Fruit fly (Drosophila melanogaster) whole organism, embryonic: ENCODE measurements around the gene CG14302.

ENCODE experiments used
- Aef1 ChIP-seq: fragments of 200-800 bp; sonication (Bioruptor generic); IDR thresholded peaks from 3 replicates; pipeline ENCODE4 v1.3.6; 2022; ENCODE audit warnings: missing biosample characterization, missing genetic modification characterization
- B-H2 ChIP-seq: fragments of 200-800 bp; sonication (Bioruptor generic); optimal IDR thresholded peaks from 2 replicates; lab custom pipeline; 2018; ENCODE audit warnings: missing biosample characterization, mild to moderate bottlenecking, missing genetic modification characterization
- BEAF-32 ChIP-seq: fragments of 200-800 bp; sonication (Bioruptor generic); optimal IDR thresholded peaks from 3 replicates; lab custom pipeline; 2017; ENCODE audit warnings: missing biosample characterization, missing genetic modification characterization, mild to moderate bottlenecking, moderate library complexity, missing genetic modification reagents
- CG11247 ChIP-seq: fragments of 200-800 bp; sonication (Bioruptor generic); IDR thresholded peaks from 2 replicates; pipeline ENCODE4 v1.3.6; 2022; ENCODE audit warnings: missing biosample characterization, missing genetic modification characterization
- CG11398 ChIP-seq: fragments of 200-800 bp; sonication (Bioruptor generic); optimal IDR thresholded peaks from 2 replicates; lab custom pipeline; 2016; ENCODE audit warnings: missing biosample characterization, missing genetic modification characterization
- CG12219 ChIP-seq: fragments of 200-800 bp; sonication (Bioruptor generic); optimal IDR thresholded peaks from 3 replicates; lab custom pipeline; 2018; ENCODE audit warnings: missing biosample characterization, mild to moderate bottlenecking, missing genetic modification characterization
- CG13296 ChIP-seq: fragments of 200-800 bp; sonication (Bioruptor generic); optimal IDR thresholded peaks from 3 replicates; lab custom pipeline; 2018; ENCODE audit warnings: missing biosample characterization, mild to moderate bottlenecking, missing genetic modification characterization
- CG1602 ChIP-seq: fragments of 200-800 bp; sonication (Bioruptor generic); optimal IDR thresholded peaks from 3 replicates; lab custom pipeline; 2016; ENCODE audit warnings: missing biosample characterization, missing genetic modification characterization
- CG17612 ChIP-seq: fragments of 200-800 bp; sonication (Bioruptor generic); IDR thresholded peaks from 2 replicates; pipeline ENCODE4 v1.3.6; 2022; ENCODE audit warnings: missing biosample characterization, missing genetic modification characterization
- CG30403 ChIP-seq: fragments of 200-800 bp; sonication (Bioruptor generic); optimal IDR thresholded peaks from 3 replicates; lab custom pipeline; 2016; ENCODE audit warnings: missing biosample characterization, missing genetic modification characterization
- CG4424 ChIP-seq: fragments of 200-800 bp; sonication (Bioruptor generic); optimal IDR thresholded peaks from 3 replicates; lab custom pipeline; 2016; ENCODE audit warnings: missing biosample characterization, missing genetic modification characterization
- CG8089 ChIP-seq: fragments of 200-800 bp; sonication (Bioruptor generic); optimal IDR thresholded peaks from 3 replicates; lab custom pipeline; 2016; ENCODE audit warnings: missing biosample characterization, missing genetic modification characterization
- CG8359 ChIP-seq: fragments of 200-800 bp; sonication (Bioruptor generic); optimal IDR thresholded peaks from 2 replicates; lab custom pipeline; 2017; ENCODE audit warnings: missing biosample characterization, mild to moderate bottlenecking, missing genetic modification characterization, borderline replicate concordance
- CG8388 ChIP-seq: fragments of 200-800 bp; sonication (Bioruptor generic); optimal IDR thresholded peaks from 2 replicates; lab custom pipeline; 2019; ENCODE audit warnings: missing biosample characterization, mild to moderate bottlenecking, missing genetic modification characterization, moderate library complexity
- CG9727 ChIP-seq: fragments of 200-800 bp; sonication (Bioruptor generic); optimal IDR thresholded peaks from 3 replicates; lab custom pipeline; 2017; ENCODE audit warnings: missing biosample characterization, mild to moderate bottlenecking, missing genetic modification characterization
- CG9932 ChIP-seq: fragments of 200-800 bp; sonication (Bioruptor generic); IDR thresholded peaks from 2 replicates; pipeline ENCODE4 v1.3.6; 2022; ENCODE audit warnings: missing biosample characterization, missing genetic modification characterization
- CHES-1-like ChIP-seq: fragments of 200-800 bp; sonication (Bioruptor generic); optimal IDR thresholded peaks from 2 replicates; lab custom pipeline; 2016; ENCODE audit warnings: missing biosample characterization, missing genetic modification characterization
- Dad ChIP-seq: fragments of 200-800 bp; sonication (Bioruptor generic); optimal IDR thresholded peaks from 3 replicates; lab custom pipeline; 2016; ENCODE audit warnings: missing biosample characterization, missing genetic modification characterization
- Dbx ChIP-seq: fragments of 200-800 bp; sonication (Bioruptor generic); IDR thresholded peaks from 3 replicates; pipeline ENCODE4 v1.3.6; 2022; ENCODE audit warnings: missing biosample characterization, missing genetic modification characterization
- Dek ChIP-seq: fragments of 200-800 bp; sonication (Bioruptor generic); optimal IDR thresholded peaks from 3 replicates; lab custom pipeline; 2019; ENCODE audit warnings: missing biosample characterization, mild to moderate bottlenecking, missing genetic modification characterization, moderate library complexity
- Dp ChIP-seq: fragments of 200-800 bp; sonication (Bioruptor generic); optimal IDR thresholded peaks from 2 replicates; lab custom pipeline; 2018; ENCODE audit warnings: missing biosample characterization, mild to moderate bottlenecking, missing genetic modification characterization, moderate library complexity
- HLH54F ChIP-seq: fragments of 200-800 bp; sonication (Bioruptor generic); optimal IDR thresholded peaks from 3 replicates; lab custom pipeline; 2016; ENCODE audit warnings: missing biosample characterization, missing genetic modification characterization
- HmgD ChIP-seq: fragments of 200-800 bp; sonication (Bioruptor generic); optimal IDR thresholded peaks from 3 replicates; lab custom pipeline; 2016; ENCODE audit warnings: missing biosample characterization, missing genetic modification characterization
- Hsf ChIP-seq: fragments of 200-800 bp; sonication (Bioruptor generic); optimal IDR thresholded peaks from 3 replicates; lab custom pipeline; 2016; ENCODE audit warnings: missing biosample characterization, missing genetic modification characterization
- Med ChIP-seq: fragments of 200-800 bp; sonication (Bioruptor generic); peaks from one replicate; lab custom pipeline; 2016; ENCODE audit warnings: missing biosample characterization, missing genetic modification characterization, mild to moderate bottlenecking, inconsistent platforms, moderate library complexity
- Myb ChIP-seq: fragments of 200-800 bp; sonication (Bioruptor generic); optimal IDR thresholded peaks from 2 replicates; lab custom pipeline; 2016; ENCODE audit warnings: missing biosample characterization, missing genetic modification characterization
- NfI ChIP-seq: fragments of 200-800 bp; sonication (Bioruptor generic); optimal IDR thresholded peaks from 3 replicates; lab custom pipeline; 2018; ENCODE audit warnings: missing biosample characterization, mild to moderate bottlenecking, missing genetic modification characterization, moderate library complexity
- Oli ChIP-seq: fragments of 200-800 bp; sonication (Bioruptor generic); optimal IDR thresholded peaks from 2 replicates; lab custom pipeline; 2018; ENCODE audit warnings: missing biosample characterization, mild to moderate bottlenecking, missing genetic modification characterization, moderate library complexity
- Pdp1 ChIP-seq, 2 experiments: fragments of 200-800 bp; sonication (Bioruptor generic); optimal IDR thresholded peaks; 3 replicates each; lab custom pipeline; 2016; ENCODE audit warnings: missing biosample characterization in 2 of 2, missing genetic modification characterization in 2 of 2, mild to moderate bottlenecking in 1 of 2, moderate library complexity in 1 of 2
- Six4 ChIP-seq: fragments of 200-800 bp; sonication (Bioruptor generic); optimal IDR thresholded peaks from 2 replicates; lab custom pipeline; 2016; ENCODE audit warnings: missing biosample characterization, missing genetic modification characterization
- Stat92E ChIP-seq, 3 experiments: fragments of >200 bp in 2 of 3; fragments of 200-800 bp in 1 of 3; sonication (Bioruptor generic) in 1 of 3; optimal IDR thresholded peaks; 2 replicates each; lab custom pipeline; 2017 to 2019; ENCODE audit warnings: missing biosample characterization in 3 of 3, missing genetic modification characterization in 3 of 3, mild to moderate bottlenecking in 1 of 3, moderate library complexity in 1 of 3
- az2 ChIP-seq: fragments of 200-800 bp; sonication (Bioruptor generic); optimal IDR thresholded peaks from 3 replicates; lab custom pipeline; 2016; ENCODE audit warnings: missing biosample characterization, missing genetic modification characterization
- cad ChIP-seq: fragments of >200 bp; optimal IDR thresholded peaks from 2 replicates; lab custom pipeline; 2017; ENCODE audit warnings: missing biosample characterization, missing genetic modification characterization
- caup ChIP-seq: fragments of 200-800 bp; sonication (Bioruptor generic); optimal IDR thresholded peaks from 3 replicates; lab custom pipeline; 2017; ENCODE audit warnings: missing biosample characterization, mild to moderate bottlenecking, missing genetic modification characterization, moderate library complexity; ENCODE audit not compliant: severe bottlenecking
- chif ChIP-seq, 2 experiments: fragments of 200-800 bp; sonication (Bioruptor generic); optimal IDR thresholded peaks; 3 replicates each; lab custom pipeline; 2016; ENCODE audit warnings: missing biosample characterization in 2 of 2, missing genetic modification characterization in 2 of 2
- corto ChIP-seq: fragments of 200-800 bp; sonication (Bioruptor generic); optimal IDR thresholded peaks from 2 replicates; lab custom pipeline; 2016; ENCODE audit warnings: missing biosample characterization, mild to moderate bottlenecking, missing genetic modification characterization, moderate library complexity
- croc ChIP-seq: fragments of 200-800 bp; sonication (Bioruptor generic); conservative IDR thresholded peaks from 3 replicates; pipeline ENCODE4 v1.3.6; 2022; ENCODE audit warnings: missing biosample characterization, missing genetic modification characterization
- dm ChIP-seq: fragments of 200-800 bp; sonication (Bioruptor generic); optimal IDR thresholded peaks from 3 replicates; lab custom pipeline; 2016; ENCODE audit warnings: missing biosample characterization, missing genetic modification characterization
- hth ChIP-seq: fragments of >200 bp; optimal IDR thresholded peaks from 2 replicates; lab custom pipeline; 2017; ENCODE audit warnings: inconsistent platforms
- knrl ChIP-seq: fragments of 200-800 bp; sonication (Bioruptor generic); IDR thresholded peaks from 3 replicates; pipeline ENCODE4 v1.3.6; 2022; ENCODE audit warnings: missing biosample characterization, missing genetic modification characterization; ENCODE audit not compliant: partially characterized antibody
- lilli ChIP-seq: fragments of 200-800 bp; sonication (Bioruptor generic); optimal IDR thresholded peaks from 3 replicates; lab custom pipeline; 2016; ENCODE audit warnings: missing biosample characterization, missing genetic modification characterization
- luna ChIP-seq: fragments of 200-800 bp; sonication (Bioruptor generic); optimal IDR thresholded peaks from 2 replicates; lab custom pipeline; 2016; ENCODE audit warnings: missing biosample characterization, missing genetic modification characterization
- row ChIP-seq: fragments of 200-800 bp; sonication (Bioruptor generic); IDR thresholded peaks from 3 replicates; pipeline ENCODE4 v1.3.6; 2022; ENCODE audit warnings: missing biosample characterization, missing genetic modification characterization
- stwl ChIP-seq: fragments of 200-800 bp; sonication (Bioruptor generic); optimal IDR thresholded peaks from 3 replicates; lab custom pipeline; 2018; ENCODE audit warnings: missing biosample characterization, mild to moderate bottlenecking, missing genetic modification characterization, moderate library complexity
- tgo ChIP-seq: fragments of 200-800 bp; sonication (Bioruptor generic); IDR thresholded peaks from 3 replicates; pipeline ENCODE4 v1.3.6; 2022; ENCODE audit warnings: missing biosample characterization, missing genetic modification characterization
- tin ChIP-seq: fragments of 200-800 bp; sonication (Bioruptor generic); optimal IDR thresholded peaks from 3 replicates; lab custom pipeline; 2016; ENCODE audit warnings: missing biosample characterization, missing genetic modification characterization
- tna ChIP-seq: fragments of 200-800 bp; sonication (Bioruptor generic); IDR thresholded peaks from 2 replicates; pipeline ENCODE4 v1.3.6; 2022; ENCODE audit warnings: missing biosample characterization, missing genetic modification characterization; ENCODE audit not compliant: partially characterized antibody
- unc-4 ChIP-seq: fragments of 200-800 bp; sonication (Bioruptor generic); IDR thresholded peaks from 2 replicates; pipeline ENCODE4 v1.3.6; 2022; ENCODE audit warnings: missing biosample characterization, missing genetic modification characterization; ENCODE audit not compliant: partially characterized antibody
- unpg ChIP-seq: fragments of 200-800 bp; sonication (Bioruptor generic); optimal IDR thresholded peaks from 3 replicates; lab custom pipeline; 2018; ENCODE audit warnings: missing biosample characterization, mild to moderate bottlenecking, missing genetic modification characterization, moderate library complexity

The CG14302 gene

dm6 chr3R:18743270-18743922, 10.9 kb downstream of the CG14302 start, which contains the start of gene Mekk1 (continued):
- TF ChIP-seq hth (lab: Kevin White, UChicago): no peak
- TF ChIP-seq Aef1 (GFP tag; lab: Robert Waterston, UW): peak; percentile 31; the same call in 1 of the 3 replicates
- peak; percentile 21 for TF ChIP-seq CG9727 (GFP tag; lab: Kevin White, UChicago)
- peak; percentile 74 for TF ChIP-seq CG30403 (GFP tag; lab: Kevin White, UChicago)
- TF ChIP-seq luna: peak; percentile 23
- TF ChIP-seq Oli (tag; lab: Kevin White, UChicago): peak; percentile 4
- peak; percentile 51 for TF ChIP-seq tin (GFP tag; lab: Kevin White, UChicago)
- no peak for TF ChIP-seq cad (GFP tag; lab: Kevin White, UChicago)
- 0 out of 3 replicates have a peak, but pooled peaks have one; percentile 36 for TF ChIP-seq tgo (GFP tag; lab: Robert Waterston, UW)
- peak; percentile 57 for TF ChIP-seq Hsf (GFP tag; lab: Kevin White, UChicago)
- no peak for TF ChIP-seq corto (GFP tag; lab: Kevin White, UChicago)
- peak; percentile 78 for TF ChIP-seq Med (GFP tag; lab: Kevin White, UChicago)
- TF ChIP-seq row (GFP tag; lab: Robert Waterston, UW): peak; percentile 92
- peak in 1 of 2 experiments; percentile 13 for TF ChIP-seq chif (GFP tag; optimal IDR thresholded peaks at IDR 0.05; lab: Kevin White, UChicago)
- no peak for TF ChIP-seq tna
- peak; percentile 54 for TF ChIP-seq CG4424 (GFP tag; lab: Kevin White, UChicago)
- peak; percentile 42 for TF ChIP-seq B-H2 (GFP tag; lab: Kevin White, UChicago)
- TF ChIP-seq az2 (GFP tag; lab: Kevin White, UChicago): peak; percentile 43
- no peak for TF ChIP-seq CG8089 (GFP tag; lab: Kevin White, UChicago)
- TF ChIP-seq BEAF-32: peak; percentile 82
- peak; percentile 91 for TF ChIP-seq Dp (GFP tag; lab: Kevin White, UChicago)
- TF ChIP-seq CG11398 (GFP tag; lab: Kevin White, UChicago): no peak
- TF ChIP-seq Dad (GFP tag; lab: Kevin White, UChicago): peak; percentile 26
- peak; percentile 64; the same call in 2 of the 3 replicates for TF ChIP-seq Dbx (GFP tag; lab: Robert Waterston, UW)
- TF ChIP-seq CG11247 (GFP tag; lab: Robert Waterston, UW): no peak
- TF ChIP-seq unc-4 (GFP tag; lab: Robert Waterston, UW): peak; percentile 74
- TF ChIP-seq caup: peak; percentile 41
- TF ChIP-seq CG1602 (GFP tag; lab: Kevin White, UChicago): no peak
- no peak for TF ChIP-seq CG12219 (GFP tag; lab: Kevin White, UChicago)
- peak; percentile 59 for TF ChIP-seq Dek (tag; lab: Kevin White, UChicago)
- TF ChIP-seq CHES-1-like (GFP tag; lab: Kevin White, UChicago): peak; percentile 50
- TF ChIP-seq Six4 (GFP tag; lab: Kevin White, UChicago): no peak
- peak in 1 of 3 experiments; percentile 52 for TF ChIP-seq Stat92E (GFP tag; optimal IDR thresholded peaks at IDR 0.05; lab: Kevin White, UChicago)
- peak; percentile 17 for TF ChIP-seq CG13296
- TF ChIP-seq Myb (GFP tag; lab: Kevin White, UChicago): peak; percentile 45
- TF ChIP-seq Pdp1 (GFP tag; optimal IDR thresholded peaks at IDR 0.05; lab: Kevin White, UChicago): peak; percentile 32 to 42
- TF ChIP-seq unpg (GFP tag; lab: Kevin White, UChicago): peak; percentile 17
- TF ChIP-seq knrl (GFP tag; lab: Robert Waterston, UW): peak; percentile 74
- TF ChIP-seq NfI: peak; percentile 63
- TF ChIP-seq HLH54F (GFP tag; lab: Kevin White, UChicago): peak; percentile 67
- TF ChIP-seq CG8359 (GFP tag; lab: Kevin White, UChicago): no peak
- no peak for TF ChIP-seq croc (GFP tag; lab: Robert Waterston, UW)
- TF ChIP-seq CG9932 (GFP tag; lab: Robert Waterston, UW): peak; percentile 76
- TF ChIP-seq dm (GFP tag; lab: Kevin White, UChicago): no peak
- TF ChIP-seq stwl (tag; lab: Kevin White, UChicago): no peak
- no peak for TF ChIP-seq CG8388 (GFP tag; lab: Kevin White, UChicago)
- no peak for TF ChIP-seq CG17612 (GFP tag; lab: Robert Waterston, UW)
- TF ChIP-seq HmgD (GFP tag; lab: Kevin White, UChicago): peak; percentile 38
- TF ChIP-seq lilli (GFP tag; lab: Kevin White, UChicago): peak; percentile 74
